Worm (Caenorhabditis elegans) whole organism, mixed stage, embryonic: Measurements from ENCODE around the gene T06D8.2.

Experiments
- M03D4.4 ChIP-seq: sonication (generic microtip); optimal IDR thresholded peaks from 2 replicates; lab custom pipeline; 2017; ENCODE audit warnings: mild to moderate bottlenecking, missing genetic modification characterization, missing compliant biosample characterization
- bed-3 ChIP-seq: fragments of 200-800 bp; sonication (Bioruptor generic); optimal IDR thresholded peaks from 3 replicates; lab custom pipeline; 2018; ENCODE audit warnings: mild to moderate bottlenecking, missing genetic modification characterization, moderate library complexity, missing compliant biosample characterization
- blmp-1 ChIP-seq: fragments of 150-350 bp; optimal IDR thresholded peaks from 2 replicates; lab custom pipeline; 2014; ENCODE audit warnings: missing biosample characterization, missing genetic modification characterization
- ceh-43 ChIP-seq: fragments of 200-800 bp; sonication (Bioruptor generic); optimal IDR thresholded peaks from 2 replicates; lab custom pipeline; 2018; ENCODE audit warnings: mild to moderate bottlenecking, missing genetic modification characterization, moderate library complexity, missing compliant biosample characterization
- ces-1 ChIP-seq: fragments of 150-350 bp; optimal IDR thresholded peaks from 2 replicates; lab custom pipeline; 2014; ENCODE audit warnings: missing biosample characterization, missing genetic modification reagents, missing genetic modification characterization
- elt-1 ChIP-seq: sonication (generic microtip); optimal IDR thresholded peaks from 2 replicates; lab custom pipeline; 2017; ENCODE audit warnings: missing genetic modification characterization, mild to moderate bottlenecking, missing compliant biosample characterization, antibody characterized with exemption, moderate library complexity, borderline replicate concordance; ENCODE audit not compliant: insufficient read depth
- elt-3 ChIP-seq: fragments of 150-350 bp; optimal IDR thresholded peaks from 2 replicates; lab custom pipeline; 2014; ENCODE audit warnings: missing biosample characterization, missing genetic modification characterization
- ham-2 ChIP-seq: fragments of 200-800 bp; sonication (Bioruptor generic); optimal IDR thresholded peaks from 2 replicates; lab custom pipeline; 2018; ENCODE audit warnings: mild to moderate bottlenecking, missing genetic modification characterization, missing compliant biosample characterization
- hlh-1 ChIP-seq: fragments of 150-350 bp; optimal IDR thresholded peaks from 2 replicates; lab custom pipeline; 2014; ENCODE audit warnings: missing biosample characterization, missing genetic modification reagents, missing genetic modification characterization
- lin-13 ChIP-seq: fragments of 150-350 bp; optimal IDR thresholded peaks from 2 replicates; lab custom pipeline; 2014; ENCODE audit warnings: missing biosample characterization, missing genetic modification characterization
- lin-32 ChIP-seq: fragments of 200-800 bp; sonication (Bioruptor generic); optimal IDR thresholded peaks from 2 replicates; lab custom pipeline; 2018; ENCODE audit warnings: mild to moderate bottlenecking, missing genetic modification characterization, missing compliant biosample characterization
- lsy-2 ChIP-seq: fragments of 150-350 bp; optimal IDR thresholded peaks from 2 replicates; lab custom pipeline; 2014; ENCODE audit warnings: missing biosample characterization, missing genetic modification characterization
- mab-5 ChIP-seq: fragments of 150-350 bp; optimal IDR thresholded peaks from 2 replicates; lab custom pipeline; 2014; ENCODE audit warnings: missing biosample characterization, missing genetic modification characterization
- mep-1 ChIP-seq: fragments of 150-350 bp; optimal IDR thresholded peaks from 2 replicates; lab custom pipeline; 2017; ENCODE audit warnings: missing biosample characterization, missing genetic modification reagents, missing genetic modification characterization, inconsistent platforms
- mls-2 ChIP-seq: sonication (generic microtip); optimal IDR thresholded peaks from 2 replicates; lab custom pipeline; 2016; ENCODE audit warnings: mild to moderate bottlenecking, missing genetic modification characterization, moderate library complexity, missing compliant biosample characterization
- nhr-12 ChIP-seq: fragments of 150-350 bp; optimal IDR thresholded peaks from 2 replicates; lab custom pipeline; 2014; ENCODE audit warnings: missing biosample characterization, missing genetic modification characterization
- nhr-2 ChIP-seq: fragments of 150-350 bp; optimal IDR thresholded peaks from 2 replicates; lab custom pipeline; 2014; ENCODE audit warnings: missing biosample characterization, missing genetic modification characterization
- nhr-237 ChIP-seq: fragments of 150-350 bp; optimal IDR thresholded peaks from 2 replicates; lab custom pipeline; 2014; ENCODE audit warnings: missing biosample characterization, missing genetic modification characterization
- nhr-28 ChIP-seq: fragments of 150-350 bp; optimal IDR thresholded peaks from 2 replicates; lab custom pipeline; 2014; ENCODE audit warnings: missing biosample characterization, missing genetic modification characterization
- nhr-76 ChIP-seq: sonication (generic microtip); optimal IDR thresholded peaks from 2 replicates; lab custom pipeline; 2017; ENCODE audit warnings: missing biosample characterization, missing genetic modification characterization
- pha-4 ChIP-seq: fragments of 150-350 bp; optimal IDR thresholded peaks from 2 replicates; lab custom pipeline; 2018; ENCODE audit warnings: missing biosample characterization, missing genetic modification reagents, missing genetic modification characterization
- sem-2 ChIP-seq: fragments of 200-800 bp; sonication (Bioruptor generic); optimal IDR thresholded peaks from 2 replicates; lab custom pipeline; 2018; ENCODE audit warnings: mild to moderate bottlenecking, missing genetic modification characterization, missing compliant biosample characterization
- snpc-4 ChIP-seq: fragments of 150-350 bp; optimal IDR thresholded peaks from 2 replicates; lab custom pipeline; 2014; ENCODE audit warnings: missing biosample characterization, missing genetic modification characterization
- sptf-1 ChIP-seq: sonication (generic microtip); optimal IDR thresholded peaks from 2 replicates; lab custom pipeline; 2017; ENCODE audit warnings: mild to moderate bottlenecking, missing genetic modification characterization, moderate library complexity, missing compliant biosample characterization
- tbx-8 ChIP-seq: fragments of 200-800 bp; sonication (Bioruptor generic); optimal IDR thresholded peaks from 2 replicates; lab custom pipeline; 2018; ENCODE audit warnings: mild to moderate bottlenecking, missing genetic modification characterization, moderate library complexity, missing compliant biosample characterization
- unc-120 ChIP-seq: sonication (generic microtip); optimal IDR thresholded peaks from 2 replicates; lab custom pipeline; 2017; ENCODE audit warnings: missing genetic modification characterization, missing compliant biosample characterization; ENCODE audit not compliant: poor library complexity, severe bottlenecking
- unc-39 ChIP-seq: fragments of 150-350 bp; optimal IDR thresholded peaks from 2 replicates; lab custom pipeline; 2014; ENCODE audit warnings: missing biosample characterization, missing genetic modification characterization
- unc-62 ChIP-seq: fragments of 150-350 bp; optimal IDR thresholded peaks from 2 replicates; lab custom pipeline; 2014; ENCODE audit warnings: missing biosample characterization, missing genetic modification reagents, missing genetic modification characterization
- zip-8 ChIP-seq: fragments of 150-350 bp; optimal IDR thresholded peaks from 2 replicates; lab custom pipeline; 2014; ENCODE audit warnings: missing biosample characterization, missing genetic modification characterization

T06D8.2 gene

DNA sequence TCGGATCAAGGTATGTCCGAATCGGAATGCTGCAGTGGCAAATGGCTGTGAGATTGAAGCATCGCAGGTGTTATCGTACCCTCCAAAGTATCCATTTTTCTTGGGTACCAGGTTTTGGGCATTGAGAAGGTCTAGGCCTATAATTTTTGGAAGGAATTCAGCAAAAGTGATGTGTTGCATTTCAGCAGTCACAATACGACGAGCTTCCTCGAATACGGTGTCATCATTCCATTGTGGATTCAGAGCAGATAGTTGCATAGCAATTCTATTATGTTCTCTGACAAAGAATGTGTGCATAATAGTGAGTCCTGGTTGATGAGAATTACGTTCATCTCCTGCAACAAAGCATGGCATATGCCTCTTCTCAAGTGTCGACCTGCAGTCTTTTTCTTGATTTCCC is 16.4 kb downstream of the T06D8.2 start:
- no peak for TF ChIP-seq zip-8 (tag; lab: Kevin White, UChicago)
- TF ChIP-seq snpc-4 (tag; lab: Kevin White, UChicago), result no peak
- no peak for TF ChIP-seq mab-5 (tag; lab: Kevin White, UChicago)
- TF ChIP-seq mep-1 (tag; lab: Kevin White, UChicago), result no peak
- TF ChIP-seq ceh-43, result no peak
- TF ChIP-seq lsy-2 (tag; lab: Kevin White, UChicago), result no peak
- no peak for TF ChIP-seq unc-62 (GFP tag; lab: Kevin White, UChicago)
- TF ChIP-seq elt-1 (tag; lab: Kevin White, UChicago), result no peak
- TF ChIP-seq hlh-1 (tag; lab: Kevin White, UChicago), result no peak
- TF ChIP-seq mls-2 (tag; lab: Kevin White, UChicago), result no peak
- TF ChIP-seq blmp-1 (tag; lab: Kevin White, UChicago), result no peak
- TF ChIP-seq bed-3, result no peak
- no peak for TF ChIP-seq sem-2 (GFP tag; lab: Kevin White, UChicago)
- TF ChIP-seq lin-13 (tag; lab: Kevin White, UChicago), result no peak
- no peak for TF ChIP-seq nhr-76
- TF ChIP-seq, all 35 proteins: peak for 0

- TF ChIP-seq ceh-43 (no peak), ham-2 (GFP tag; lab: Kevin White, UChicago) (no peak), blmp-1 (tag; lab: Kevin White, UChicago) (peak; percentile 73)
These were observed 20.0 kb downstream of the T06D8.2 start for ce11 chrII:11246506-11246905.

DNA sequence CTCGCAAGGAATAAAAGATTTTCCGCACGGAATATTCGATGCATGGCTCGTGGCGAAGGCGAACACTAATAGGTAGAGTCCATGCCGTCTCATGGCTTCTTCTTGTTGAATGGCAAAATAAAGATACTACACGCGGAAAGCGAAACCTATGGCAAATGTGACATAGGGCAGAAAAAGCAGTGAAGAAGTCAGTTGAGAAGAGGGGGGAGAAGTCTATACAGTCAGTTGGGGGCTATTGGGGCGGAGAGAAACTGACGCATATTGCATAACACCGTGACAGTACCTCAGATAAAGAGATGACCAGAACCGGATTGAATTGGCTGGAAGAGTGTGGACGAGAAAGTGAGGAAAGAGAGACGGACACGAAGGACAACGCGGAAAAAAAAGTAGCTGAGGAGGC is 20.9 kb downstream of the T06D8.2 start, which contains the start of gene T06D8.10:
T06D8.10 (minus strand) TSS at position 101 of the 400 bp plus-strand sequence.
- TF ChIP-seq M03D4.4 (tag; lab: Kevin White, UChicago), result no peak
- no peak for TF ChIP-seq elt-1 (tag; lab: Kevin White, UChicago)
- TF ChIP-seq sptf-1 (tag; lab: Kevin White, UChicago), result no peak
- TF ChIP-seq nhr-76, result no peak

ce11 chrII:11255536-11255935 is 29.1 kb downstream of the T06D8.2 start, which contains the start of gene T05B9.2:
Gene T05B9.2, plus strand, starts transcription at chrII:11255836.
- TF ChIP-seq nhr-28 (no peak), tbx-8 (GFP tag; lab: Kevin White, UChicago) (no peak), mls-2 (tag; lab: Kevin White, UChicago) (no peak), lin-13 (tag; lab: Kevin White, UChicago) (no peak), nhr-237 (tag; lab: Kevin White, UChicago) (no peak)

- TF ChIP-seq nhr-237 (tag; lab: Kevin White, UChicago), result no peak
- TF ChIP-seq ham-2 (GFP tag; lab: Kevin White, UChicago), result no peak
- no peak for TF ChIP-seq unc-120 (tag; lab: Kevin White, UChicago)
- no peak for TF ChIP-seq pha-4 (tag; lab: Kevin White, UChicago)
- no peak for TF ChIP-seq hlh-1 (tag; lab: Kevin White, UChicago)
- TF ChIP-seq tbx-8 (GFP tag; lab: Kevin White, UChicago), result no peak
- TF ChIP-seq elt-3 (tag; lab: Kevin White, UChicago), result no peak
- TF ChIP-seq lin-13 (tag; lab: Kevin White, UChicago), result no peak
These were observed 33.3 kb downstream of the T06D8.2 start for ce11 chrII:11259766-11260165.

- TF ChIP-seq hlh-1 (tag; lab: Kevin White, UChicago), result no peak
- no peak for TF ChIP-seq ceh-43
- TF ChIP-seq blmp-1 (tag; lab: Kevin White, UChicago), result no peak
- TF ChIP-seq nhr-2 (tag; lab: Kevin White, UChicago), result no peak
- no peak for TF ChIP-seq lin-32
- TF ChIP-seq mab-5 (tag; lab: Kevin White, UChicago), result no peak
- no peak for TF ChIP-seq mep-1 (tag; lab: Kevin White, UChicago)
- TF ChIP-seq sem-2 (GFP tag; lab: Kevin White, UChicago), result no peak
- TF ChIP-seq sptf-1 (tag; lab: Kevin White, UChicago), result no peak
- no peak for TF ChIP-seq ces-1 (GFP tag; lab: Kevin White, UChicago)
- no peak for TF ChIP-seq unc-39 (tag; lab: Kevin White, UChicago)
- TF ChIP-seq nhr-12 (tag; lab: Kevin White, UChicago), result no peak
- no peak for TF ChIP-seq tbx-8 (GFP tag; lab: Kevin White, UChicago)
- TF ChIP-seq nhr-237 (tag; lab: Kevin White, UChicago), result no peak
- no peak for TF ChIP-seq bed-3
These were observed 34.7 kb downstream of the T06D8.2 start, which contains the start of gene T05B9.1 for ce11 chrII:11261173-11261572. Gene T05B9.1, minus strand, starts transcription at chrII:11261192.
